Worm (Caenorhabditis elegans) whole organism, L2 larva: Measurements from ENCODE around the gene F58E6.11.

ENCODE experiments used
- C34F6.9 ChIP-seq: fragments of 150-350 bp; optimal IDR thresholded peaks from 2 replicates; lab custom pipeline; 2014; ENCODE audit warnings: missing biosample characterization, missing genetic modification characterization
- F13H6.1 ChIP-seq: sonication (generic microtip); optimal IDR thresholded peaks from 2 replicates; lab custom pipeline; 2016; ENCODE audit warnings: missing genetic modification characterization, missing compliant biosample characterization
- R02D3.7 ChIP-seq: fragments of 150-350 bp; optimal IDR thresholded peaks from 2 replicates; lab custom pipeline; 2014; ENCODE audit warnings: missing biosample characterization, missing genetic modification characterization
- ZK546.5 ChIP-seq: sonication (generic microtip); optimal IDR thresholded peaks from 2 replicates; lab custom pipeline; 2017; ENCODE audit warnings: missing biosample characterization, missing genetic modification characterization
- alr-1 ChIP-seq: fragments of 150-350 bp; optimal IDR thresholded peaks from 2 replicates; lab custom pipeline; 2014; ENCODE audit warnings: missing biosample characterization, missing genetic modification characterization
- ama-1 ChIP-seq: fragments of 150-350 bp; optimal IDR thresholded peaks from 2 replicates; lab custom pipeline; 2018; ENCODE audit warnings: inconsistent platforms
- ceh-16 ChIP-seq: fragments of 150-350 bp; optimal IDR thresholded peaks from 2 replicates; lab custom pipeline; 2014; ENCODE audit warnings: missing biosample characterization, missing genetic modification characterization
- ceh-82 ChIP-seq: fragments of 150-350 bp; optimal IDR thresholded peaks from 2 replicates; lab custom pipeline; 2014; ENCODE audit warnings: missing biosample characterization, missing genetic modification characterization
- crh-2 ChIP-seq: sonication (generic microtip); optimal IDR thresholded peaks from 2 replicates; lab custom pipeline; 2017; ENCODE audit warnings: missing biosample characterization, missing genetic modification characterization
- dmd-4 ChIP-seq: sonication (generic microtip); optimal IDR thresholded peaks from 2 replicates; lab custom pipeline; 2017; ENCODE audit warnings: missing biosample characterization, missing genetic modification characterization
- fos-1 ChIP-seq: fragments of 150-350 bp; optimal IDR thresholded peaks from 2 replicates; lab custom pipeline; 2014; ENCODE audit warnings: missing biosample characterization, missing genetic modification characterization
- lin-13 ChIP-seq: fragments of 150-350 bp; optimal IDR thresholded peaks from 2 replicates; lab custom pipeline; 2014; ENCODE audit warnings: missing biosample characterization, missing genetic modification reagents, missing genetic modification characterization
- lin-39 ChIP-seq: fragments of 150-350 bp; optimal IDR thresholded peaks from 2 replicates; lab custom pipeline; 2014; ENCODE audit warnings: missing biosample characterization, missing genetic modification reagents, missing genetic modification characterization
- lsy-2 ChIP-seq, 2 experiments: fragments of 150-350 bp in 1 of 2; sonication (generic microtip) in 1 of 2; optimal IDR thresholded peaks; 2 replicates each; lab custom pipeline; 2014 to 2017; ENCODE audit warnings: missing biosample characterization in 2 of 2, missing genetic modification characterization in 2 of 2
- mbf-1 ChIP-seq: sonication (generic microtip); optimal IDR thresholded peaks from 2 replicates; lab custom pipeline; 2017; ENCODE audit warnings: missing biosample characterization, missing genetic modification characterization
- mdl-1 ChIP-seq, 2 experiments: fragments of 150-350 bp in 1 of 2; sonication (generic microtip) in 1 of 2; optimal IDR thresholded peaks; 2 replicates each; lab custom pipeline; 2017; ENCODE audit warnings: missing biosample characterization in 2 of 2, missing genetic modification characterization in 2 of 2
- nhr-129 ChIP-seq: fragments of 150-350 bp; optimal IDR thresholded peaks from 2 replicates; lab custom pipeline; 2014; ENCODE audit warnings: missing biosample characterization, missing genetic modification characterization
- nhr-21 ChIP-seq: fragments of 150-350 bp; optimal IDR thresholded peaks from 2 replicates; lab custom pipeline; 2014; ENCODE audit warnings: missing biosample characterization, missing genetic modification characterization
- nhr-23 ChIP-seq: fragments of 150-350 bp; optimal IDR thresholded peaks from 2 replicates; lab custom pipeline; 2014; ENCODE audit warnings: missing biosample characterization, missing genetic modification reagents, missing genetic modification characterization
- nhr-237 ChIP-seq: fragments of 150-350 bp; optimal IDR thresholded peaks from 2 replicates; lab custom pipeline; 2014; ENCODE audit warnings: missing biosample characterization, missing genetic modification characterization
- nhr-25 ChIP-seq: fragments of 150-350 bp; sonication (generic microtip); optimal IDR thresholded peaks from 3 replicates; lab custom pipeline; 2014; ENCODE audit warnings: missing biosample characterization, missing genetic modification characterization
- nhr-6 ChIP-seq: fragments of 150-350 bp; optimal IDR thresholded peaks from 2 replicates; lab custom pipeline; 2014; ENCODE audit warnings: missing biosample characterization, missing genetic modification characterization
- nhr-77 ChIP-seq: fragments of 150-350 bp; optimal IDR thresholded peaks from 2 replicates; lab custom pipeline; 2014; ENCODE audit warnings: missing biosample characterization, missing genetic modification characterization
- peb-1 ChIP-seq: fragments of 150-350 bp; optimal IDR thresholded peaks from 2 replicates; lab custom pipeline; 2014; ENCODE audit warnings: missing biosample characterization, missing genetic modification characterization
- skn-1 ChIP-seq: sonication (generic microtip); optimal IDR thresholded peaks from 2 replicates; lab custom pipeline; 2017; ENCODE audit warnings: missing biosample characterization, missing genetic modification characterization
- sma-3 ChIP-seq: sonication (generic microtip); optimal IDR thresholded peaks from 2 replicates; lab custom pipeline; 2016; ENCODE audit warnings: missing genetic modification reagents, missing genetic modification characterization, missing compliant biosample characterization
- sma-9 ChIP-seq, 2 experiments: fragments of 150-350 bp in 1 of 2; sonication (generic microtip) in 1 of 2; optimal IDR thresholded peaks; 2 replicates each; lab custom pipeline; 2014 to 2016; ENCODE audit warnings: missing genetic modification characterization in 2 of 2, mild to moderate bottlenecking in 1 of 2, missing biosample characterization in 1 of 2, missing compliant biosample characterization in 1 of 2, missing genetic modification reagents in 1 of 2, moderate library complexity in 1 of 2
- snpc-4 ChIP-seq: fragments of 150-350 bp; optimal IDR thresholded peaks from 2 replicates; lab custom pipeline; 2014; ENCODE audit warnings: missing biosample characterization, missing genetic modification characterization
- unc-39 ChIP-seq: fragments of 150-350 bp; optimal IDR thresholded peaks from 2 replicates; lab custom pipeline; 2014; ENCODE audit warnings: missing biosample characterization, missing genetic modification characterization
- unc-62 ChIP-seq: fragments of 150-350 bp; optimal IDR thresholded peaks from 2 replicates; lab custom pipeline; 2014; ENCODE audit warnings: missing biosample characterization, missing genetic modification reagents, missing genetic modification characterization
- zag-1 ChIP-seq: fragments of 150-350 bp; optimal IDR thresholded peaks from 2 replicates; lab custom pipeline; 2014; ENCODE audit warnings: missing biosample characterization, missing genetic modification characterization
- ztf-1 ChIP-seq: fragments of 200-800 bp; sonication (Bioruptor generic); conservative IDR thresholded peaks from 2 replicates; pipeline ENCODE4 v1.3.6; 2022; ENCODE audit warnings: missing genetic modification characterization, missing compliant biosample characterization
- ztf-11 ChIP-seq: sonication (generic microtip); optimal IDR thresholded peaks from 2 replicates; lab custom pipeline; 2017; ENCODE audit warnings: missing biosample characterization, missing genetic modification characterization
- ztf-4 ChIP-seq: fragments of 150-350 bp; optimal IDR thresholded peaks from 2 replicates; lab custom pipeline; 2014; ENCODE audit warnings: missing biosample characterization, missing genetic modification characterization

The F58E6.11 gene

ce11 chrV:9725719-9726118 lies 32.1 kb downstream of the F58E6.11 start:
- peak; percentile 55 for TF ChIP-seq fos-1 (tag; lab: Kevin White, UChicago)
- no peak for TF ChIP-seq ceh-16 (tag; lab: Kevin White, UChicago)
- no peak for TF ChIP-seq mbf-1 (tag; lab: Kevin White, UChicago)

- TF ChIP-seq nhr-129 (tag; lab: Kevin White, UChicago) (peak; percentile 8), nhr-77 (no peak), C34F6.9 (peak; percentile 30)
- TF ChIP-seq, all 48 proteins: peak for 2
Measured at ce11 chrV:9724021-9724671, 33.6 kb downstream of the F58E6.11 start, which contains the start of gene slcr-46.3. TSS of gene slcr-46.3 (minus strand) at chrV:9724106.

ce11 chrV:9716397-9716796 lies 41.4 kb downstream of the F58E6.11 start, which contains the start of gene str-188:
TSS of gene str-188 (plus strand) at chrV:9716697.
- no peak for TF ChIP-seq dmd-4 (tag; lab: Kevin White, UChicago)
- TF ChIP-seq unc-62 (GFP tag; lab: Kevin White, UChicago), result no peak
- no peak for TF ChIP-seq zag-1 (tag; lab: Kevin White, UChicago)
- TF ChIP-seq fos-1 (tag; lab: Kevin White, UChicago), result no peak
- no peak for TF ChIP-seq skn-1 (tag; lab: Kevin White, UChicago)
- no peak for TF ChIP-seq sma-9 (GFP tag; optimal IDR thresholded peaks at IDR 0.05; lab: Kevin White, UChicago)
- TF ChIP-seq sma-9 (tag; optimal IDR thresholded peaks at IDR 0.05; lab: Kevin White, UChicago), result no peak
- no peak for TF ChIP-seq alr-1 (tag; lab: Kevin White, UChicago)
- TF ChIP-seq ztf-11 (tag; lab: Kevin White, UChicago), result no peak
- no peak for TF ChIP-seq nhr-21 (tag; lab: Kevin White, UChicago)
- TF ChIP-seq, all 48 proteins: peak for 0

- TF ChIP-seq ztf-4 (tag; lab: Kevin White, UChicago), result no peak
- TF ChIP-seq crh-2 (tag; lab: Kevin White, UChicago), result no peak
- TF ChIP-seq lin-39, result no peak
- no peak for TF ChIP-seq sma-3 (GFP tag; lab: Kevin White, UChicago)
- no peak for TF ChIP-seq F13H6.1 (tag; lab: Kevin White, UChicago)
- no peak for TF ChIP-seq ztf-11 (tag; lab: Kevin White, UChicago)
- TF ChIP-seq lin-13 (GFP tag; lab: Kevin White, UChicago), result no peak
- TF ChIP-seq mdl-1 (tag; optimal IDR thresholded peaks at IDR 0.05; lab: Kevin White, UChicago), result no peak
- TF ChIP-seq fos-1 (tag; lab: Kevin White, UChicago), result no peak
- TF ChIP-seq nhr-6, result no peak
- TF ChIP-seq ztf-1, result no peak
- no peak for TF ChIP-seq C34F6.9
- TF ChIP-seq snpc-4, result no peak
- no peak for TF ChIP-seq skn-1 (tag; lab: Kevin White, UChicago)
- no peak for TF ChIP-seq zag-1 (tag; lab: Kevin White, UChicago)
Measured at ce11 chrV:9714909-9715308, 42.9 kb downstream of the F58E6.11 start, which contains the start of gene F40F9.3. TSS of gene F40F9.3 (plus strand) at chrV:9715209.

ce11 chrV:9713532-9713931 lies 44.3 kb downstream of the F58E6.11 start, which contains the start of gene F40F9.10:
TSS of gene F40F9.10 (minus strand) at chrV:9713632.
- TF ChIP-seq mdl-1 (tag; optimal IDR thresholded peaks at IDR 0.05; lab: Kevin White, UChicago), result no peak
- TF ChIP-seq unc-62 (GFP tag; lab: Kevin White, UChicago), result no peak
- TF ChIP-seq peb-1 (tag; lab: Kevin White, UChicago), result no peak
- TF ChIP-seq nhr-6, result no peak
- TF ChIP-seq nhr-23 (tag; lab: Kevin White, UChicago), result no peak
- no peak for TF ChIP-seq lin-13 (GFP tag; lab: Kevin White, UChicago)
- TF ChIP-seq lsy-2 (tag; optimal IDR thresholded peaks at IDR 0.05; lab: Kevin White, UChicago), result no peak
- no peak for TF ChIP-seq ama-1 (lab: Kevin White, UChicago)
- no peak for TF ChIP-seq nhr-25 (tag; lab: Kevin White, UChicago)
- no peak for TF ChIP-seq nhr-237 (tag; lab: Kevin White, UChicago)
- TF ChIP-seq R02D3.7 (tag; lab: Kevin White, UChicago), result no peak
- TF ChIP-seq unc-39 (tag; lab: Kevin White, UChicago), result no peak
- no peak for TF ChIP-seq crh-2 (tag; lab: Kevin White, UChicago)
- TF ChIP-seq mbf-1 (tag; lab: Kevin White, UChicago), result no peak
- TF ChIP-seq fos-1 (tag; lab: Kevin White, UChicago), result no peak
- no peak for TF ChIP-seq F13H6.1 (tag; lab: Kevin White, UChicago)
- no peak for TF ChIP-seq ceh-82 (tag; lab: Kevin White, UChicago)
- TF ChIP-seq ZK546.5, result no peak
- no peak for TF ChIP-seq ztf-1
